Worm (Caenorhabditis elegans) whole organism, L4/young adult: ENCODE measurements around the gene Y57A10A.29.

Source experiments
- dao-5 ChIP-seq: sonication (generic microtip); optimal IDR thresholded peaks from 2 replicates; lab custom pipeline; 2016; ENCODE audit warnings: missing genotype, missing genetic modification characterization, moderate library complexity, missing compliant biosample characterization
- him-1 ChIP-seq: sonication (generic microtip); optimal IDR thresholded peaks from 2 replicates; lab custom pipeline; 2016; ENCODE audit warnings: missing genotype, missing genetic modification reagents, missing genetic modification characterization, missing compliant biosample characterization

DNA sequence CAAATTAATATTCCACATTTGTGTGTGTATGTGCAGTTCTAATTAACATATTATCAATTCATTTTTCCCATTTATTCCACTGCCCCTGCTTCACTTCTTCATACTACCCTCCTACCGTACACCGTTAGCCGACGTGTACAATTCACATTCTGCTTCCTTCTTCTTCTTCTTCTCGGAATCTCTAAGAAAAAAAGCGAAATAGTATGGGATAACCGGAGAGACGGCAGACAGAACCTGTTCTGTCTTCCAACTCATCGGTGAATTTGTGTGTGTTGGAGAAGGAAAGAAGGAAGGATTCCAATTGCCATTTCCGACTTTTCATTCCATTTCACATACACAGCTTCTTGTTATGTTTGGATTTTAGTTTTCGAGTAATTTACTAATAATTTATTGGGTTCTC lies 41.8 kb upstream of the Y57A10A.29 start:
- no peak for TF ChIP-seq dao-5
- no peak for TF ChIP-seq him-1
